Fruit fly (Drosophila melanogaster): ENCODE data around the gene CG14810.

CG14810 gene

dm6 chrX:1830396-1831218 lies 10.5 kb upstream of the CG14810 start (continued):
- TF ChIP-seq MBD-R2 (GFP tag; IDR thresholded peaks at IDR 0.05) (peak; percentile 95), btn (GFP tag; optimal IDR thresholded peaks at IDR 0.05) (peak; percentile 75), CG12769 (tag; optimal IDR thresholded peaks at IDR 0.05) (peak; percentile 99), CG4404 (GFP tag; IDR thresholded peaks at IDR 0.05) (peak; percentile 82), Doc3 (GFP tag; IDR thresholded peaks at IDR 0.05; ENCODE audit: partially characterized antibody) (no peak), CG43689 (GFP tag; IDR thresholded peaks at IDR 0.05) (peak; percentile 93), Hand (GFP tag; optimal IDR thresholded peaks at IDR 0.05) (peak; percentile 94), nerfin-1 (tag; optimal IDR thresholded peaks at IDR 0.05) (peak; percentile 92), CG11560 (tag; IDR thresholded peaks at IDR 0.05) (peak; percentile 86), Chrac-16 (GFP tag; optimal IDR thresholded peaks at IDR 0.05) (peak; percentile 91), slp2 (GFP tag; optimal IDR thresholded peaks at IDR 0.05) (peak; percentile 86), CG31365 (tag; optimal IDR thresholded peaks at IDR 0.05) (peak; percentile 84), Ravus (GFP tag; IDR thresholded peaks at IDR 0.05) (peak; percentile 84), CG18262 (tag; optimal IDR thresholded peaks at IDR 0.05) (peak; percentile 94), CG10209 (GFP tag; optimal IDR thresholded peaks at IDR 0.05) (peak; percentile 94), HmgD (GFP tag; optimal IDR thresholded peaks at IDR 0.05) (peak; percentile 85), CG1832 (GFP tag; optimal IDR thresholded peaks at IDR 0.05) (no peak), CrebB (tag; optimal IDR thresholded peaks at IDR 0.05) (peak; percentile 96), Deaf1 (tag; optimal IDR thresholded peaks at IDR 0.05) (peak; percentile 78), dimm (GFP tag; IDR thresholded peaks at IDR 0.05) (peak; percentile 88), crc (GFP tag; optimal IDR thresholded peaks at IDR 0.05) (peak; percentile 89), Gug (GFP tag; IDR thresholded peaks at IDR 0.05) (peak; percentile 94), dati (GFP tag; IDR thresholded peaks at IDR 0.05) (peak; percentile 95), tin (GFP tag; optimal IDR thresholded peaks at IDR 0.05) (peak; percentile 94), Atf3 (GFP tag; optimal IDR thresholded peaks at IDR 0.05) (peak; percentile 94), hth (optimal IDR thresholded peaks at IDR 0.05) (no peak), psq (GFP tag; optimal IDR thresholded peaks at IDR 0.05) (peak; percentile 79), CG9437 (GFP tag; optimal IDR thresholded peaks at IDR 0.05) (peak; percentile 93), hb (GFP tag; IDR thresholded peaks at IDR 0.05; ENCODE audit: partially characterized antibody) (0 out of 3 replicates have a peak, but pooled peaks have one; percentile 30), NK7.1 (GFP tag; optimal IDR thresholded peaks at IDR 0.05) (peak; percentile 91), CG18599 (GFP tag; optimal IDR thresholded peaks at IDR 0.05) (peak; percentile 96), CG12942 (GFP tag; optimal IDR thresholded peaks at IDR 0.05) (peak; percentile 87), schlank (tag; optimal IDR thresholded peaks at IDR 0.05) (peak; percentile 88), PHDP (tag; optimal IDR thresholded peaks at IDR 0.05) (peak; percentile 97), Fer2 (tag; optimal IDR thresholded peaks at IDR 0.05) (peak; percentile 88), gro (GFP tag; optimal IDR thresholded peaks at IDR 0.05) (peak; percentile 95), danr (GFP tag; IDR thresholded peaks at IDR 0.05) (peak; percentile 94), bowl (GFP tag; IDR thresholded peaks at IDR 0.05) (peak; percentile 95), sd (tag; optimal IDR thresholded peaks at IDR 0.05) (peak; percentile 89), Trl (optimal IDR thresholded peaks at IDR 0.05) (peak; percentile 68 to 84), Trl (GFP tag; optimal IDR thresholded peaks at IDR 0.05) (peak; percentile 95), Ssrp (tag; optimal IDR thresholded peaks at IDR 0.05) (peak; percentile 91), Neu2 (GFP tag; optimal IDR thresholded peaks at IDR 0.05; ENCODE audit: borderline replicate concordance) (peak; percentile 57), CG7928 (GFP tag; optimal IDR thresholded peaks at IDR 0.05) (peak; percentile 65), insv (GFP tag; optimal IDR thresholded peaks at IDR 0.05) (peak; percentile 46 to 66), CG11398 (GFP tag; optimal IDR thresholded peaks at IDR 0.05) (peak; percentile 88), phol (tag; optimal IDR thresholded peaks at IDR 0.05) (peak; percentile 94), CG8281 (tag; optimal IDR thresholded peaks at IDR 0.05) (peak; percentile 81), CG17328 (GFP tag; IDR thresholded peaks at IDR 0.05) (peak; percentile 97)

All from whole organism, embryonic.